Fruit fly (Drosophila melanogaster) whole organism, embryonic: ENCODE data around the gene Cpsf100.
A peak's percentile ranks its signal among the peaks of the same experiment; 100 is the strongest.

Experiments used
- Adf1 ChIP-seq: fragments of 200-800 bp; sonication (Bioruptor generic); IDR thresholded peaks from 2 replicates; pipeline ENCODE4 v1.3.6; 2022; ENCODE audit warnings: missing biosample characterization, missing genetic modification characterization
- Bdp1 ChIP-seq: fragments of 200-800 bp; sonication (Bioruptor generic); optimal IDR thresholded peaks from 3 replicates; lab custom pipeline; 2016; ENCODE audit warnings: missing biosample characterization, missing genetic modification characterization
- CG11695 ChIP-seq: fragments of 200-800 bp; sonication (Bioruptor generic); IDR thresholded peaks from 3 replicates; pipeline ENCODE4 v1.3.6; 2022; ENCODE audit warnings: missing biosample characterization, missing genetic modification characterization
- CG12391 ChIP-seq: fragments of 200-800 bp; sonication (Bioruptor generic); optimal IDR thresholded peaks from 3 replicates; lab custom pipeline; 2018; ENCODE audit warnings: missing biosample characterization, mild to moderate bottlenecking, missing genetic modification characterization, moderate library complexity
- CG13296 ChIP-seq: fragments of 200-800 bp; sonication (Bioruptor generic); optimal IDR thresholded peaks from 3 replicates; lab custom pipeline; 2018; ENCODE audit warnings: missing biosample characterization, mild to moderate bottlenecking, missing genetic modification characterization
- CG16863 ChIP-seq: fragments of 200-800 bp; sonication (Bioruptor generic); optimal IDR thresholded peaks from 3 replicates; lab custom pipeline; 2016; ENCODE audit warnings: missing biosample characterization, missing genetic modification characterization
- CG17829 ChIP-seq: fragments of 200-800 bp; optimal IDR thresholded peaks from 2 replicates; lab custom pipeline; 2019; ENCODE audit warnings: missing biosample characterization, mild to moderate bottlenecking, missing genetic modification characterization, moderate library complexity
- CG2129 ChIP-seq: fragments of 200-800 bp; sonication (Bioruptor generic); IDR thresholded peaks from 2 replicates; pipeline ENCODE4 v1.3.6; 2022; ENCODE audit warnings: missing biosample characterization, missing genetic modification characterization; ENCODE audit not compliant: partially characterized antibody
- CG30431 ChIP-seq: fragments of 200-800 bp; sonication (Bioruptor generic); optimal IDR thresholded peaks from 2 replicates; lab custom pipeline; 2017; ENCODE audit warnings: missing biosample characterization, missing genetic modification characterization
- CG31365 ChIP-seq: fragments of 200-800 bp; sonication (Bioruptor generic); optimal IDR thresholded peaks from 2 replicates; lab custom pipeline; 2018; ENCODE audit warnings: missing biosample characterization, mild to moderate bottlenecking, missing genetic modification characterization
- CG31388 ChIP-seq: fragments of 200-800 bp; sonication (Bioruptor generic); optimal IDR thresholded peaks from 2 replicates; lab custom pipeline; 2016; ENCODE audit warnings: missing biosample characterization, missing genetic modification characterization
- CG6791 ChIP-seq: fragments of 200-800 bp; sonication (Bioruptor generic); IDR thresholded peaks from 3 replicates; pipeline ENCODE4 v1.3.6; 2022; ENCODE audit warnings: missing biosample characterization, missing genetic modification characterization; ENCODE audit not compliant: partially characterized antibody
- CG6854 ChIP-seq: fragments of 200-800 bp; sonication (Bioruptor generic); optimal IDR thresholded peaks from 3 replicates; lab custom pipeline; 2017; ENCODE audit warnings: missing biosample characterization, mild to moderate bottlenecking, missing genetic modification characterization
- CG8089 ChIP-seq: fragments of 200-800 bp; sonication (Bioruptor generic); optimal IDR thresholded peaks from 3 replicates; lab custom pipeline; 2016; ENCODE audit warnings: missing biosample characterization, missing genetic modification characterization
- CG9932 ChIP-seq: fragments of 200-800 bp; sonication (Bioruptor generic); IDR thresholded peaks from 2 replicates; pipeline ENCODE4 v1.3.6; 2022; ENCODE audit warnings: missing biosample characterization, missing genetic modification characterization
- D19A ChIP-seq: fragments of 200-800 bp; optimal IDR thresholded peaks from 3 replicates; lab custom pipeline; 2019; ENCODE audit warnings: missing biosample characterization, mild to moderate bottlenecking, missing genetic modification characterization, moderate library complexity
- Dp ChIP-seq: fragments of 200-800 bp; sonication (Bioruptor generic); optimal IDR thresholded peaks from 2 replicates; lab custom pipeline; 2018; ENCODE audit warnings: missing biosample characterization, mild to moderate bottlenecking, missing genetic modification characterization, moderate library complexity
- Dref ChIP-seq: fragments of 200-800 bp; sonication (Bioruptor generic); IDR thresholded peaks from 2 replicates; pipeline ENCODE4 v1.3.6; 2022; ENCODE audit warnings: missing biosample characterization, missing genetic modification characterization
- Gsc ChIP-seq: fragments of 200-800 bp; sonication (Bioruptor generic); IDR thresholded peaks from 2 replicates; pipeline ENCODE4 v1.3.6; 2022; ENCODE audit warnings: missing biosample characterization, missing genetic modification characterization
- Gug ChIP-seq: fragments of 200-800 bp; sonication (Bioruptor generic); IDR thresholded peaks from 4 replicates; pipeline ENCODE4 v1.3.6; 2022; ENCODE audit warnings: missing biosample characterization, missing genetic modification characterization
- Hey ChIP-seq: fragments of 200-800 bp; sonication (Bioruptor generic); optimal IDR thresholded peaks from 3 replicates; lab custom pipeline; 2018; ENCODE audit warnings: missing biosample characterization, mild to moderate bottlenecking, missing genetic modification characterization
- HmgZ ChIP-seq: fragments of 200-800 bp; sonication (Bioruptor generic); optimal IDR thresholded peaks from 2 replicates; lab custom pipeline; 2018; ENCODE audit warnings: missing biosample characterization, mild to moderate bottlenecking, missing genetic modification characterization
- Hr51 ChIP-seq, 2 experiments: fragments of 200-800 bp; sonication (Bioruptor generic); optimal IDR thresholded peaks; 2 replicates in 1 of 2; 3 replicates in 1 of 2; lab custom pipeline; 2016 to 2018; ENCODE audit warnings: missing biosample characterization in 2 of 2, missing genetic modification characterization in 2 of 2, mild to moderate bottlenecking in 1 of 2, moderate library complexity in 1 of 2
- Lim3 ChIP-seq: fragments of 200-800 bp; sonication (Bioruptor generic); IDR thresholded peaks from 2 replicates; pipeline ENCODE4 v1.3.6; 2022; ENCODE audit warnings: missing biosample characterization, missing genetic modification characterization
- Nf-YB ChIP-seq: fragments of 200-800 bp; sonication (Bioruptor generic); optimal IDR thresholded peaks from 3 replicates; lab custom pipeline; 2019; ENCODE audit warnings: missing biosample characterization, mild to moderate bottlenecking, missing genetic modification characterization, moderate library complexity
- Rx ChIP-seq: fragments of 200-800 bp; sonication (Bioruptor generic); IDR thresholded peaks from 2 replicates; pipeline ENCODE4 v1.3.6; 2022; ENCODE audit warnings: missing biosample characterization, missing genetic modification characterization
- Sox102F ChIP-seq: fragments of 200-800 bp; sonication (Bioruptor generic); optimal IDR thresholded peaks from 2 replicates; lab custom pipeline; 2018; ENCODE audit warnings: missing biosample characterization, mild to moderate bottlenecking, missing genetic modification characterization, moderate library complexity
- Taf1 ChIP-seq: fragments of 200-800 bp; sonication (Bioruptor generic); IDR thresholded peaks from 2 replicates; pipeline ENCODE4 v1.3.6; 2022; ENCODE audit warnings: missing biosample characterization, missing genetic modification characterization
- Xbp1 ChIP-seq: fragments of 200-800 bp; sonication (Bioruptor generic); optimal IDR thresholded peaks from 3 replicates; lab custom pipeline; 2016; ENCODE audit warnings: missing biosample characterization, mild to moderate bottlenecking, missing genetic modification characterization
- al ChIP-seq: fragments of 200-800 bp; sonication (Bioruptor generic); IDR thresholded peaks from 2 replicates; pipeline ENCODE4 v1.3.6; 2022; ENCODE audit warnings: missing biosample characterization, missing genetic modification characterization
- crol ChIP-seq: fragments of 200-800 bp; sonication (Bioruptor generic); IDR thresholded peaks from 2 replicates; pipeline ENCODE4 v1.3.6; 2022; ENCODE audit warnings: missing biosample characterization, missing genetic modification characterization
- h ChIP-seq: fragments of >200 bp; optimal IDR thresholded peaks from 2 replicates; lab custom pipeline; 2017
- hkb ChIP-seq, 2 experiments: fragments of 200-800 bp in 1 of 2; fragments of >200 bp in 1 of 2; sonication (Bioruptor generic) in 1 of 2; IDR thresholded peaks in 1 of 2; optimal IDR thresholded peaks in 1 of 2; 2 replicates each; pipeline versions ENCODE4 v1.3.6 to Lab custom; 2017 to 2022; ENCODE audit warnings: missing biosample characterization in 1 of 2, missing genetic modification characterization in 1 of 2
- knrl ChIP-seq: fragments of 200-800 bp; sonication (Bioruptor generic); IDR thresholded peaks from 3 replicates; pipeline ENCODE4 v1.3.6; 2022; ENCODE audit warnings: missing biosample characterization, missing genetic modification characterization; ENCODE audit not compliant: partially characterized antibody
- onecut ChIP-seq: fragments of 200-800 bp; sonication (Bioruptor generic); IDR thresholded peaks from 2 replicates; pipeline ENCODE4 v1.3.6; 2022; ENCODE audit warnings: missing biosample characterization, missing genetic modification characterization
- pfk ChIP-seq: fragments of 200-800 bp; sonication (Bioruptor generic); optimal IDR thresholded peaks from 2 replicates; lab custom pipeline; 2018; ENCODE audit warnings: missing biosample characterization, mild to moderate bottlenecking, missing genetic modification characterization, moderate library complexity
- pnt ChIP-seq: fragments of 200-800 bp; sonication (Bioruptor generic); optimal IDR thresholded peaks from 3 replicates; lab custom pipeline; 2016; ENCODE audit warnings: missing biosample characterization, missing genetic modification characterization
- psq ChIP-seq: fragments of 200-800 bp; sonication (Bioruptor generic); optimal IDR thresholded peaks from 2 replicates; lab custom pipeline; 2017; ENCODE audit warnings: missing biosample characterization, missing genetic modification characterization
- ranshi ChIP-seq: fragments of 200-800 bp; sonication (Bioruptor generic); IDR thresholded peaks from 2 replicates; pipeline ENCODE4 v1.3.6; 2022; ENCODE audit warnings: missing biosample characterization, missing genetic modification characterization
- run ChIP-seq: fragments of 200-800 bp; sonication (Bioruptor generic); optimal IDR thresholded peaks from 3 replicates; lab custom pipeline; 2018; ENCODE audit warnings: missing biosample characterization, mild to moderate bottlenecking, missing genetic modification characterization
- salm ChIP-seq: fragments of 200-800 bp; sonication (Bioruptor generic); optimal IDR thresholded peaks from 2 replicates; lab custom pipeline; 2018; ENCODE audit warnings: missing biosample characterization, mild to moderate bottlenecking, missing genetic modification characterization
- scrt ChIP-seq: fragments of 200-800 bp; sonication (Bioruptor generic); optimal IDR thresholded peaks from 2 replicates; lab custom pipeline; 2018; ENCODE audit warnings: missing biosample characterization, mild to moderate bottlenecking, missing genetic modification characterization, moderate library complexity
- sd ChIP-seq: fragments of 200-800 bp; sonication (Bioruptor generic); optimal IDR thresholded peaks from 3 replicates; lab custom pipeline; 2018; ENCODE audit warnings: missing biosample characterization, mild to moderate bottlenecking, missing genetic modification characterization, moderate library complexity
- sug ChIP-seq: fragments of 200-800 bp; optimal IDR thresholded peaks from 2 replicates; lab custom pipeline; 2019; ENCODE audit warnings: missing biosample characterization, mild to moderate bottlenecking, missing genetic modification characterization, moderate library complexity
- tin ChIP-seq: fragments of 200-800 bp; sonication (Bioruptor generic); optimal IDR thresholded peaks from 3 replicates; lab custom pipeline; 2016; ENCODE audit warnings: missing biosample characterization, missing genetic modification characterization
- tna ChIP-seq: fragments of 200-800 bp; sonication (Bioruptor generic); IDR thresholded peaks from 2 replicates; pipeline ENCODE4 v1.3.6; 2022; ENCODE audit warnings: missing biosample characterization, missing genetic modification characterization; ENCODE audit not compliant: partially characterized antibody
- vvl ChIP-seq: fragments of 200-800 bp; sonication (Bioruptor generic); IDR thresholded peaks from 2 replicates; pipeline ENCODE4 v1.3.6; 2022; ENCODE audit warnings: missing biosample characterization, missing genetic modification characterization
- wek ChIP-seq: fragments of 200-800 bp; sonication (Bioruptor generic); optimal IDR thresholded peaks from 3 replicates; lab custom pipeline; 2018; ENCODE audit warnings: missing biosample characterization, mild to moderate bottlenecking, missing genetic modification characterization, moderate library complexity
- zfh1 ChIP-seq: fragments of 200-800 bp; sonication (Bioruptor generic); IDR thresholded peaks from 3 replicates; pipeline ENCODE4 v1.3.6; 2022; ENCODE audit warnings: missing biosample characterization, missing genetic modification characterization

The Cpsf100 gene

dm6 chr3R:29033909-29034629, at the start of gene Cpsf100, which contains the start of gene beta4GalNAcTB:
Gene Cpsf100, plus strand, starts transcription at chr3R:29034573.
Gene beta4GalNAcTB, minus strand, starts transcription at chr3R:29034008.
- peak; percentile 6 for TF ChIP-seq HmgZ (tag; lab: Kevin White, UChicago)
- no peak for TF ChIP-seq salm (tag; lab: Kevin White, UChicago)
- TF ChIP-seq Bdp1 (GFP tag; lab: Kevin White, UChicago), result peak; percentile 48
- TF ChIP-seq Rx (GFP tag; lab: Robert Waterston, UW), result peak; percentile 48
- TF ChIP-seq tin (GFP tag; lab: Kevin White, UChicago), result peak; percentile 72
- TF ChIP-seq Taf1, result 0 out of 2 replicates have a peak, but pooled peaks have one; percentile 7
- TF ChIP-seq Hr51 (GFP tag; optimal IDR thresholded peaks at IDR 0.05; lab: Kevin White, UChicago), result peak; percentile 42 to 57
- TF ChIP-seq CG8089 (GFP tag; lab: Kevin White, UChicago), result peak; percentile 57
- TF ChIP-seq tna (GFP tag; lab: Robert Waterston, UW), result no peak
- peak; percentile 64 for TF ChIP-seq CG16863 (GFP tag; lab: Kevin White, UChicago)
- peak; percentile 56 for TF ChIP-seq CG17829
- no peak for TF ChIP-seq pfk (GFP tag; lab: Kevin White, UChicago)
- TF ChIP-seq run (tag; lab: Kevin White, UChicago), result no peak
- peak; percentile 9 for TF ChIP-seq psq (GFP tag; lab: Kevin White, UChicago)
- peak; percentile 62 for TF ChIP-seq pnt (GFP tag; lab: Kevin White, UChicago)
- TF ChIP-seq knrl (GFP tag; lab: Robert Waterston, UW), result no peak
- TF ChIP-seq Lim3 (GFP tag; lab: Robert Waterston, UW), result no peak
- TF ChIP-seq CG12391 (tag; lab: Kevin White, UChicago), result peak; percentile 78
- TF ChIP-seq CG30431, result peak; percentile 64
- no peak for TF ChIP-seq Hey (tag; lab: Kevin White, UChicago)
- TF ChIP-seq CG2129 (GFP tag; lab: Robert Waterston, UW), result no peak
- TF ChIP-seq Nf-YB, result peak; percentile 24
- no peak for TF ChIP-seq CG31365 (tag; lab: Kevin White, UChicago)
- TF ChIP-seq wek (GFP tag; lab: Kevin White, UChicago), result no peak
- no peak for TF ChIP-seq hkb (optimal IDR thresholded peaks at IDR 0.05; lab: Kevin White, UChicago)
- peak; percentile 35; the same call in 1 of the 2 replicates for TF ChIP-seq hkb (GFP tag; IDR thresholded peaks at IDR 0.05; lab: Robert Waterston, UW)
- TF ChIP-seq Sox102F (GFP tag; lab: Kevin White, UChicago), result peak; percentile 64
- no peak for TF ChIP-seq CG6791 (GFP tag; lab: Robert Waterston, UW)
- no peak for TF ChIP-seq crol (GFP tag; lab: Robert Waterston, UW)
- no peak for TF ChIP-seq D19A
- peak; percentile 56; the same call in 1 of the 2 replicates for TF ChIP-seq ranshi
- no peak for TF ChIP-seq CG13296 (GFP tag; lab: Kevin White, UChicago)
- peak; percentile 82 for TF ChIP-seq Xbp1 (GFP tag; lab: Kevin White, UChicago)
- peak; percentile 67; the same call in 2 of the 3 replicates for TF ChIP-seq zfh1 (GFP tag; lab: Robert Waterston, UW)
- peak; percentile 69 for TF ChIP-seq sug (tag; lab: Kevin White, UChicago)
- no peak for TF ChIP-seq h (lab: Kevin White, UChicago)
- TF ChIP-seq Gug, result peak; percentile 71
- TF ChIP-seq CG9932 (GFP tag; lab: Robert Waterston, UW), result peak; percentile 79
- TF ChIP-seq CG11695 (GFP tag; lab: Robert Waterston, UW), result peak; percentile 25; the same call in 1 of the 3 replicates
- TF ChIP-seq scrt (GFP tag; lab: Kevin White, UChicago), result peak; percentile 44
- no peak for TF ChIP-seq Dp
- TF ChIP-seq sd (tag; lab: Kevin White, UChicago), result no peak
- no peak for TF ChIP-seq Gsc (GFP tag; lab: Robert Waterston, UW)
- peak; percentile 48 for TF ChIP-seq CG6854 (GFP tag; lab: Kevin White, UChicago)
- peak; percentile 25 for TF ChIP-seq CG31388 (GFP tag; lab: Kevin White, UChicago)
- TF ChIP-seq onecut (GFP tag; lab: Robert Waterston, UW), result 0 out of 2 replicates have a peak, but pooled peaks have one; percentile 6
- peak; percentile 65 for TF ChIP-seq al (GFP tag; lab: Robert Waterston, UW)
- TF ChIP-seq vvl (GFP tag; lab: Robert Waterston, UW), result peak; percentile 57; the same call in 1 of the 2 replicates
- TF ChIP-seq Dref (GFP tag; lab: Robert Waterston, UW), result no peak
- TF ChIP-seq Adf1 (GFP tag; lab: Robert Waterston, UW), result no peak; the same call in 1 of the 2 replicates
